Worm (Caenorhabditis elegans) whole organism, mixed stage, embryonic: ENCODE data around the gene K03B8.4.

Experiments used
- blmp-1 ChIP-seq: fragments of 150-350 bp; optimal IDR thresholded peaks from 2 replicates; lab custom pipeline; 2014; ENCODE audit warnings: missing biosample characterization, missing genetic modification characterization
- drap-1 ChIP-seq: fragments of 200-800 bp; sonication (Bioruptor generic); optimal IDR thresholded peaks from 3 replicates; lab custom pipeline; 2018; ENCODE audit warnings: mild to moderate bottlenecking, missing genetic modification characterization, missing compliant biosample characterization
- mep-1 ChIP-seq: fragments of 150-350 bp; optimal IDR thresholded peaks from 2 replicates; lab custom pipeline; 2017; ENCODE audit warnings: missing biosample characterization, missing genetic modification reagents, missing genetic modification characterization, inconsistent platforms
- nhr-76 ChIP-seq: sonication (generic microtip); optimal IDR thresholded peaks from 2 replicates; lab custom pipeline; 2017; ENCODE audit warnings: missing biosample characterization, missing genetic modification characterization
- unc-39 ChIP-seq: fragments of 150-350 bp; optimal IDR thresholded peaks from 2 replicates; lab custom pipeline; 2014; ENCODE audit warnings: missing biosample characterization, missing genetic modification characterization
- ztf-11 ChIP-seq: fragments of 150-350 bp; optimal IDR thresholded peaks from 2 replicates; lab custom pipeline; 2014; ENCODE audit warnings: missing biosample characterization, missing genetic modification characterization

DNA sequence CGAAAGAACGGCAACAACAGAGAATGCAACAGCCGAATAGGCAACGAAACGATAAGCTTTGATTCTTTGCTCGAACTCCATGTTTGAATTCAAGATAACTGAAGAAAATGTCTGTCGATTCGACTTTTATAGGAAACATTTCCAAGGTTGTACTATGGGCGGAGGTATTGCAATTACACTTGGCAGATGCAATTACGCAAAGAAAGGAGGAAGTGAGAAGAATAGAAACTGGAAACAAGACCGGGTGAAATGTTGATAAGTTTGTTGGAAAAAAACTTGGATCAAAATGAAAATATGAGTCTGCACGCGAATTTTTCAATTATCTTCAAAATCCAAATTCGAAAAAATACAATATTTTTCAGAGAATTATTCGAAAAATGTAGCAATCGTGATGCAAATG is 5.1 kb downstream of the K03B8.4 start, which contains the start of gene col-155:
- TF ChIP-seq nhr-76 (no peak), unc-39 (no peak), ztf-11 (tag; lab: Kevin White, UChicago) (no peak), drap-1 (GFP tag; lab: Kevin White, UChicago) (no peak), mep-1 (no peak), blmp-1 (tag; lab: Kevin White, UChicago) (no peak)
